Fruit fly (Drosophila melanogaster): ENCODE data around the gene pkaap.

- TF ChIP-seq CG15710 (tag; optimal IDR thresholded peaks at IDR 0.05) (no peak), EcR (GFP tag; optimal IDR thresholded peaks at IDR 0.05) (no peak), fd96Ca (GFP tag; IDR thresholded peaks at IDR 0.05) (no peak), CG32121 (GFP tag; IDR thresholded peaks at IDR 0.05) (no peak), Snoo (tag; optimal IDR thresholded peaks at IDR 0.05) (no peak), CG8159 (tag; optimal IDR thresholded peaks at IDR 0.05) (no peak), Pif1A (GFP tag; optimal IDR thresholded peaks at IDR 0.05) (no peak), CG34367 (tag; optimal IDR thresholded peaks at IDR 0.05) (no peak), CG10348 (GFP tag; IDR thresholded peaks at IDR 0.05) (no peak), CG12605 (GFP tag; IDR thresholded peaks at IDR 0.05) (no peak), Pif1B (GFP tag; optimal IDR thresholded peaks at IDR 0.05) (no peak)
Measured at dm6 chr2L:16293703-16294233, 5.7 kb downstream of the pkaap start, which contains the start of gene Cyp303a1.

All from whole organism, pupa.